Worm (Caenorhabditis elegans) whole organism, L4 larva: Measurements from ENCODE around the gene ZK616.8.
"Not testable (repeated sequence)": the region's sequence is repeated elsewhere in the genome, so short reads cannot be mapped to it uniquely, and the experiment has no call there.

Experiments used
- F49E8.2 ChIP-seq: sonication (generic microtip); optimal IDR thresholded peaks from 2 replicates; lab custom pipeline; 2016; ENCODE audit warnings: missing compliant biosample characterization, mild to moderate bottlenecking, missing genetic modification characterization, borderline replicate concordance
- T20F7.1 ChIP-seq: fragments of 200-800 bp; sonication (Bioruptor generic); optimal IDR thresholded peaks from 2 replicates; lab custom pipeline; 2018; ENCODE audit warnings: mild to moderate bottlenecking, missing genetic modification characterization, missing compliant biosample characterization
- Y48G9A.11 ChIP-seq: fragments of 200-800 bp; sonication (Bioruptor generic); IDR thresholded peaks from 2 replicates; pipeline ENCODE4 v1.3.6; 2022; ENCODE audit warnings: missing genetic modification reagents, missing genetic modification characterization, missing compliant biosample characterization
- Y75B8A.6 ChIP-seq: fragments of 200-800 bp; sonication (Bioruptor generic); IDR thresholded peaks from 2 replicates; pipeline ENCODE4 v1.3.6; 2022; ENCODE audit warnings: missing genetic modification reagents, missing genetic modification characterization, missing compliant biosample characterization
- ZK337.2 ChIP-seq: fragments of 200-800 bp; sonication (Bioruptor generic); IDR thresholded peaks from 2 replicates; pipeline ENCODE4 v1.3.6; 2022; ENCODE audit warnings: missing genetic modification reagents, missing genetic modification characterization, missing compliant biosample characterization
- ZK546.5 ChIP-seq, 2 experiments: sonication (generic microtip); optimal IDR thresholded peaks; 2 replicates each; lab custom pipeline; 2017; ENCODE audit warnings: missing biosample characterization in 2 of 2, missing genetic modification characterization in 2 of 2
- arid-1 ChIP-seq: fragments of 200-800 bp; sonication (Bioruptor generic); conservative IDR thresholded peaks from 2 replicates; pipeline ENCODE4 v1.3.6; 2022; ENCODE audit warnings: missing genetic modification reagents, missing genetic modification characterization, missing compliant biosample characterization
- attf-4 ChIP-seq: sonication (generic microtip); optimal IDR thresholded peaks from 3 replicates; lab custom pipeline; 2017; ENCODE audit warnings: missing biosample characterization, missing genetic modification characterization
- ceh-20 ChIP-seq: fragments of 200-800 bp; sonication (Bioruptor generic); IDR thresholded peaks from 2 replicates; pipeline ENCODE4 v1.3.6; 2022; ENCODE audit warnings: missing genetic modification reagents, missing genetic modification characterization, missing compliant biosample characterization
- ceh-28 ChIP-seq: fragments of 150-350 bp; optimal IDR thresholded peaks from 2 replicates; lab custom pipeline; 2014; ENCODE audit warnings: missing biosample characterization, missing genetic modification reagents, missing genetic modification characterization
- ceh-32 ChIP-seq: sonication (generic microtip); optimal IDR thresholded peaks from 2 replicates; lab custom pipeline; 2016; ENCODE audit warnings: mild to moderate bottlenecking, missing genetic modification characterization, missing compliant biosample characterization; ENCODE audit not compliant: poor library complexity
- cey-2 ChIP-seq: sonication (generic microtip); optimal IDR thresholded peaks from 3 replicates; lab custom pipeline; 2017; ENCODE audit warnings: missing genetic modification characterization, mild to moderate bottlenecking, missing compliant biosample characterization, antibody characterized with exemption, borderline replicate concordance; ENCODE audit not compliant: insufficient read depth
- daf-12 ChIP-seq: fragments of 150-350 bp; optimal IDR thresholded peaks from 2 replicates; lab custom pipeline; 2014; ENCODE audit warnings: missing biosample characterization, missing genetic modification reagents, missing genetic modification characterization
- daf-16 ChIP-seq, 3 experiments: sonication (generic microtip); optimal IDR thresholded peaks; 2 replicates each; lab custom pipeline; 2016 to 2017; ENCODE audit warnings: missing genetic modification characterization in 3 of 3, missing genetic modification reagents in 3 of 3, mild to moderate bottlenecking in 2 of 3, missing compliant biosample characterization in 2 of 3, missing biosample characterization in 1 of 3, moderate library complexity in 1 of 3
- dpl-1 ChIP-seq: fragments of 150-350 bp; optimal IDR thresholded peaks from 2 replicates; lab custom pipeline; 2014; ENCODE audit warnings: missing biosample characterization, missing genetic modification reagents, missing genetic modification characterization
- egl-43 ChIP-seq: fragments of 200-800 bp; sonication (Bioruptor generic); IDR thresholded peaks from 2 replicates; pipeline ENCODE4 v1.3.6; 2022; ENCODE audit warnings: missing genetic modification reagents, missing genetic modification characterization, missing compliant biosample characterization
- hif-1 ChIP-seq, 2 experiments: sonication (generic microtip); optimal IDR thresholded peaks; 2 replicates each; lab custom pipeline; 2016 to 2017; ENCODE audit warnings: missing compliant biosample characterization in 2 of 2, missing genetic modification characterization in 2 of 2, missing genetic modification reagents in 2 of 2, missing genotype in 2 of 2, mild to moderate bottlenecking in 1 of 2
- hlh-11 ChIP-seq: fragments of 200-800 bp; sonication (Bioruptor generic); optimal IDR thresholded peaks from 2 replicates; lab custom pipeline; 2018; ENCODE audit warnings: mild to moderate bottlenecking, missing genetic modification characterization, missing compliant biosample characterization
- lim-7 ChIP-seq: fragments of 200-800 bp; sonication (Bioruptor generic); IDR thresholded peaks from 2 replicates; pipeline ENCODE4 v1.3.6; 2022; ENCODE audit warnings: missing genetic modification characterization, missing compliant biosample characterization
- lin-13 ChIP-seq: fragments of 150-350 bp; optimal IDR thresholded peaks from 2 replicates; lab custom pipeline; 2014; ENCODE audit warnings: missing biosample characterization, missing genetic modification reagents, missing genetic modification characterization
- lin-15B ChIP-seq: fragments of 150-350 bp; sonication (generic microtip); optimal IDR thresholded peaks from 3 replicates; lab custom pipeline; 2014; ENCODE audit warnings: missing biosample characterization, missing genetic modification characterization
- lin-29 ChIP-seq: fragments of 200-800 bp; sonication (Bioruptor generic); IDR thresholded peaks from 2 replicates; pipeline ENCODE4 v1.3.6; 2022; ENCODE audit warnings: missing genetic modification reagents, missing genetic modification characterization, missing compliant biosample characterization
- lin-39 ChIP-seq: fragments of 150-350 bp; optimal IDR thresholded peaks from 2 replicates; lab custom pipeline; 2014; ENCODE audit warnings: missing biosample characterization, missing genetic modification reagents, missing genetic modification characterization
- mdl-1 ChIP-seq, 2 experiments: fragments of 150-350 bp in 1 of 2; sonication (generic microtip) in 1 of 2; optimal IDR thresholded peaks; 2 replicates each; lab custom pipeline; 2014 to 2017; ENCODE audit warnings: missing biosample characterization in 2 of 2, missing genetic modification characterization in 2 of 2
- mxl-2 ChIP-seq: fragments of 200-800 bp; sonication (Bioruptor generic); conservative IDR thresholded peaks from 2 replicates; pipeline ENCODE4 v1.3.6; 2022; ENCODE audit warnings: missing genetic modification reagents, missing genetic modification characterization, missing compliant biosample characterization
- mxl-3 ChIP-seq: fragments of 200-800 bp; sonication (Bioruptor generic); optimal IDR thresholded peaks from 2 replicates; lab custom pipeline; 2018; ENCODE audit warnings: mild to moderate bottlenecking, missing genetic modification characterization, missing compliant biosample characterization
- nhr-237 ChIP-seq: sonication (generic microtip); optimal IDR thresholded peaks from 2 replicates; lab custom pipeline; 2017; ENCODE audit warnings: missing biosample characterization, missing genetic modification characterization
- nhr-6 ChIP-seq: fragments of 150-350 bp; optimal IDR thresholded peaks from 2 replicates; lab custom pipeline; 2014; ENCODE audit warnings: missing biosample characterization, missing genetic modification characterization
- nhr-76 ChIP-seq: fragments of 150-350 bp; optimal IDR thresholded peaks from 2 replicates; lab custom pipeline; 2014; ENCODE audit warnings: missing biosample characterization, missing genetic modification characterization
- pha-4 ChIP-seq, 2 experiments: fragments of 150-350 bp in 1 of 2; fragments of 200-800 bp in 1 of 2; sonication (Bioruptor generic) in 1 of 2; IDR thresholded peaks in 1 of 2; optimal IDR thresholded peaks in 1 of 2; 2 replicates each; pipeline versions ENCODE4 v1.3.6 to Lab custom; 2014 to 2022; ENCODE audit warnings: missing genetic modification characterization in 2 of 2, missing genetic modification reagents in 2 of 2, missing biosample characterization in 1 of 2, missing compliant biosample characterization in 1 of 2
- snpc-4 ChIP-seq: fragments of 150-350 bp; optimal IDR thresholded peaks from 2 replicates; lab custom pipeline; 2014; ENCODE audit warnings: missing biosample characterization, missing genetic modification characterization
- spr-1 ChIP-seq: sonication (generic microtip); optimal IDR thresholded peaks from 2 replicates; lab custom pipeline; 2016; ENCODE audit warnings: mild to moderate bottlenecking, missing genetic modification characterization, missing compliant biosample characterization
- tag-97 ChIP-seq: fragments of 200-800 bp; sonication (Bioruptor generic); IDR thresholded peaks from 2 replicates; pipeline ENCODE4 v1.3.6; 2022; ENCODE audit warnings: missing genetic modification characterization, missing compliant biosample characterization
- unc-130 ChIP-seq: sonication (generic microtip); optimal IDR thresholded peaks from 2 replicates; lab custom pipeline; 2016; ENCODE audit warnings: missing genetic modification reagents, missing genetic modification characterization, missing compliant biosample characterization
- unc-39 ChIP-seq: sonication (generic microtip); optimal IDR thresholded peaks from 2 replicates; lab custom pipeline; 2017; ENCODE audit warnings: missing biosample characterization, missing genetic modification characterization
- zip-11 ChIP-seq: fragments of 200-800 bp; sonication (Bioruptor generic); IDR thresholded peaks from 2 replicates; pipeline ENCODE4 v1.3.6; 2022; ENCODE audit warnings: missing genetic modification characterization, missing compliant biosample characterization

The ZK616.8 gene

ce11 chrIV:5411641-5412337 lies at the start of gene ZK616.8:
ZK616.8 (minus strand) TSS chrIV:5412193.
- TF ChIP-seq T20F7.1 (GFP tag; lab: Kevin White, UChicago) (no peak), mxl-3 (GFP tag; lab: Kevin White, UChicago) (no peak), zip-11 (GFP tag; lab: Robert Waterston, UW) (no peak), ceh-28 (tag; lab: Kevin White, UChicago) (peak; percentile 85)

ce11 chrIV:5455999-5456398 lies 44.0 kb upstream of the ZK616.8 start, which contains the start of gene Y4C6A.3:
Y4C6A.3 (minus strand) TSS chrIV:5456099.
- TF ChIP-seq mxl-3 (GFP tag; lab: Kevin White, UChicago); ZK337.2 (GFP tag; lab: Robert Waterston, UW); egl-43 (GFP tag; lab: Robert Waterston, UW): not testable (repeated sequence)

DNA sequence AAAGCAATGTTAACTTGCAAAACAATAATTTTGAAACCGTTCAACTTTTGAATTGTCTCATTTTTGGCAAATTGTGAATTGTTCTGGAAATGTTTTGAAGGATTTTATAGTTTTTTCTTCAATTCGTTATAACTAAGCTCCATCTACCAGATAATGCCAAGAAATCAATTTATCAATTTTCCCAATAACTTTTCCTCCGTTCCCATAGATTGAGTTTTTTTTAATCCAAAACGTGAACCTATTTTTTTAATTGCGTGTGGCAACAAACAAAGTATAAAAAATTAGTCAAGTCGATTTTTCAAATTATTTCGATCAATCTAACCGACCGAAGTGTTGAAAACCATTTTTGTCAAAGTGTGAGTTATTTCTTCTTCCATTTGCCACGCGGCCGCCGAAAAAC lies 40.7 kb upstream of the ZK616.8 start, which contains the start of gene Y4C6A.4:
Gene Y4C6A.4 (plus strand): TSS at position 301 of the 400 bp plus-strand sequence.
- TF ChIP-seq ZK546.5 (tag; optimal IDR thresholded peaks at IDR 0.05; lab: Kevin White, UChicago) (no peak), F49E8.2 (tag; lab: Kevin White, UChicago) (no peak), Y48G9A.11 (GFP tag; lab: Robert Waterston, UW) (no peak), nhr-76 (tag; lab: Kevin White, UChicago) (no peak), mxl-2 (GFP tag; lab: Robert Waterston, UW) (no peak), mdl-1 (tag; optimal IDR thresholded peaks at IDR 0.05; lab: Kevin White, UChicago) (no peak), pha-4 (GFP tag; IDR thresholded peaks at IDR 0.05; lab: Robert Waterston, UW) (no peak), pha-4 (tag; optimal IDR thresholded peaks at IDR 0.05; lab: Kevin White, UChicago) (no peak), dpl-1 (GFP tag; lab: Kevin White, UChicago) (no peak), spr-1 (tag; lab: Kevin White, UChicago) (no peak), tag-97 (GFP tag; lab: Robert Waterston, UW) (no peak), attf-4 (tag; lab: Kevin White, UChicago) (no peak), hlh-11 (no peak), arid-1 (GFP tag; lab: Robert Waterston, UW) (no peak)

DNA sequence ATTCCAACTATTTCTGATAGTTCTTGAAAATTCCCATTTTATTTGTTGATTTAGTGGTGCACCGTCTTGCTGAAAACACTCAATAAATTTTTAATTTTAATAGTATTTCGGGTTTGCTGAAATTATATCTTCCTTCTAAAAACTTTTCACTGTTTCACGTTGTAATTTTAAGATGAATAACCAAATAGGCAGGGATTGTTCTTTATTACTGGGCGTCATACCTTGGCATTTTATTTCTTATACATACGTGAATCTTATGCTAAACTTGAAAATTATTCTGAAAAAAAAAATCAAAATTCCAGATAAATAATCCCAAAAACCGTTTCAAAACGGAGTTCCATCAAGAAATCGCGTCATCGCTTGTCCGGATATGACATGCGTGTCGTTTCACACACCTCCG lies 26.7 kb upstream of the ZK616.8 start, which contains the start of gene mgl-3:
Gene mgl-3 (plus strand): TSS at position 301 of the 400 bp plus-strand sequence.
- TF ChIP-seq lin-29 (GFP tag; lab: Robert Waterston, UW) (no peak), Y75B8A.6 (GFP tag; lab: Robert Waterston, UW) (no peak)

- TF ChIP-seq lin-39 (tag; lab: Kevin White, UChicago) (no peak), mdl-1 (tag; optimal IDR thresholded peaks at IDR 0.05; lab: Kevin White, UChicago) (no peak), lin-15B (tag; lab: Kevin White, UChicago) (no peak), unc-130 (GFP tag; lab: Kevin White, UChicago) (no peak), lin-29 (GFP tag; lab: Robert Waterston, UW) (no peak), hif-1 (tag; optimal IDR thresholded peaks at IDR 0.05; lab: Kevin White, UChicago) (no peak), nhr-237 (tag; lab: Kevin White, UChicago) (no peak), daf-12 (tag; lab: Kevin White, UChicago) (no peak), pha-4 (GFP tag; IDR thresholded peaks at IDR 0.05; lab: Robert Waterston, UW) (no peak), pha-4 (tag; optimal IDR thresholded peaks at IDR 0.05; lab: Kevin White, UChicago) (no peak), lim-7 (GFP tag; lab: Robert Waterston, UW) (no peak), Y75B8A.6 (GFP tag; lab: Robert Waterston, UW) (no peak), unc-39 (tag; lab: Kevin White, UChicago) (no peak), snpc-4 (tag; lab: Kevin White, UChicago) (no peak), nhr-6 (no peak), ceh-20 (GFP tag; lab: Robert Waterston, UW) (no peak), ceh-32 (tag; lab: Kevin White, UChicago) (no peak), lin-13 (no peak), daf-16 (GFP tag; optimal IDR thresholded peaks at IDR 0.05; lab: Kevin White, UChicago) (no peak), daf-16 (tag; optimal IDR thresholded peaks at IDR 0.05; lab: Kevin White, UChicago) (no peak), cey-2 (no peak)
Observed at ce11 chrIV:5419122-5419521, 7.1 kb upstream of the ZK616.8 start, which contains the start of gene ehn-3. ehn-3 (minus strand) TSS chrIV:5419222.
